Worm (Caenorhabditis elegans) whole organism, L2 larva: ENCODE data around the gene frm-10.

Experiments
- C34F6.9 ChIP-seq: fragments of 150-350 bp; optimal IDR thresholded peaks from 2 replicates; lab custom pipeline; 2014; ENCODE audit warnings: missing biosample characterization, missing genetic modification characterization
- R02D3.7 ChIP-seq: fragments of 150-350 bp; optimal IDR thresholded peaks from 2 replicates; lab custom pipeline; 2014; ENCODE audit warnings: missing biosample characterization, missing genetic modification characterization
- Y55F3AM.14 ChIP-seq: fragments of 200-800 bp; sonication (Bioruptor generic); optimal IDR thresholded peaks from 2 replicates; lab custom pipeline; 2018; ENCODE audit warnings: mild to moderate bottlenecking, missing genetic modification characterization, missing compliant biosample characterization
- alr-1 ChIP-seq: fragments of 150-350 bp; optimal IDR thresholded peaks from 2 replicates; lab custom pipeline; 2014; ENCODE audit warnings: missing biosample characterization, missing genetic modification characterization
- aly-2 ChIP-seq: fragments of 150-350 bp; optimal IDR thresholded peaks from 2 replicates; lab custom pipeline; 2014; ENCODE audit warnings: missing biosample characterization, missing genetic modification characterization
- ama-1 ChIP-seq: fragments of 150-350 bp; optimal IDR thresholded peaks from 2 replicates; lab custom pipeline; 2018; ENCODE audit warnings: inconsistent platforms
- blmp-1 ChIP-seq: sonication (generic microtip); optimal IDR thresholded peaks from 2 replicates; lab custom pipeline; 2017; ENCODE audit warnings: missing genetic modification characterization, mild to moderate bottlenecking, missing compliant biosample characterization, antibody characterized with exemption, moderate library complexity; ENCODE audit not compliant: insufficient read depth
- dmd-4 ChIP-seq: sonication (generic microtip); optimal IDR thresholded peaks from 2 replicates; lab custom pipeline; 2017; ENCODE audit warnings: missing biosample characterization, missing genetic modification characterization
- egl-27 ChIP-seq: sonication (generic microtip); optimal IDR thresholded peaks from 3 replicates; lab custom pipeline; 2017; ENCODE audit warnings: missing biosample characterization, missing genetic modification reagents, missing genetic modification characterization
- elt-3 ChIP-seq: sonication (generic microtip); optimal IDR thresholded peaks from 2 replicates; lab custom pipeline; 2017; ENCODE audit warnings: missing biosample characterization, missing genetic modification characterization
- fos-1 ChIP-seq: fragments of 150-350 bp; optimal IDR thresholded peaks from 2 replicates; lab custom pipeline; 2014; ENCODE audit warnings: missing biosample characterization, missing genetic modification characterization
- lin-11 ChIP-seq: fragments of 150-350 bp; sonication (generic microtip); optimal IDR thresholded peaks from 2 replicates; lab custom pipeline; 2014; ENCODE audit warnings: missing biosample characterization, missing genetic modification characterization, inconsistent platforms, mixed read lengths
- lin-13 ChIP-seq: fragments of 150-350 bp; optimal IDR thresholded peaks from 2 replicates; lab custom pipeline; 2014; ENCODE audit warnings: missing biosample characterization, missing genetic modification reagents, missing genetic modification characterization
- lin-39 ChIP-seq: fragments of 150-350 bp; optimal IDR thresholded peaks from 2 replicates; lab custom pipeline; 2014; ENCODE audit warnings: missing biosample characterization, missing genetic modification reagents, missing genetic modification characterization
- lsy-2 ChIP-seq, 2 experiments: fragments of 150-350 bp in 1 of 2; sonication (generic microtip) in 1 of 2; optimal IDR thresholded peaks; 2 replicates each; lab custom pipeline; 2014 to 2017; ENCODE audit warnings: missing biosample characterization in 2 of 2, missing genetic modification characterization in 2 of 2
- mab-5 ChIP-seq: fragments of 150-350 bp; optimal IDR thresholded peaks from 2 replicates; lab custom pipeline; 2014; ENCODE audit warnings: missing biosample characterization, missing genetic modification characterization
- mdl-1 ChIP-seq, 2 experiments: fragments of 150-350 bp in 1 of 2; sonication (generic microtip) in 1 of 2; optimal IDR thresholded peaks; 2 replicates each; lab custom pipeline; 2017; ENCODE audit warnings: missing biosample characterization in 2 of 2, missing genetic modification characterization in 2 of 2
- nhr-10 ChIP-seq: sonication (generic microtip); optimal IDR thresholded peaks from 2 replicates; lab custom pipeline; 2017; ENCODE audit warnings: missing biosample characterization, missing genetic modification characterization
- nhr-11 ChIP-seq: fragments of 150-350 bp; optimal IDR thresholded peaks from 2 replicates; lab custom pipeline; 2014; ENCODE audit warnings: missing biosample characterization, missing genetic modification characterization
- nhr-129 ChIP-seq: fragments of 150-350 bp; optimal IDR thresholded peaks from 2 replicates; lab custom pipeline; 2014; ENCODE audit warnings: missing biosample characterization, missing genetic modification characterization
- nhr-21 ChIP-seq: fragments of 150-350 bp; optimal IDR thresholded peaks from 2 replicates; lab custom pipeline; 2014; ENCODE audit warnings: missing biosample characterization, missing genetic modification characterization
- nhr-23 ChIP-seq: fragments of 150-350 bp; optimal IDR thresholded peaks from 2 replicates; lab custom pipeline; 2014; ENCODE audit warnings: missing biosample characterization, missing genetic modification reagents, missing genetic modification characterization
- nhr-237 ChIP-seq: fragments of 150-350 bp; optimal IDR thresholded peaks from 2 replicates; lab custom pipeline; 2014; ENCODE audit warnings: missing biosample characterization, missing genetic modification characterization
- nhr-25 ChIP-seq: fragments of 150-350 bp; sonication (generic microtip); optimal IDR thresholded peaks from 3 replicates; lab custom pipeline; 2014; ENCODE audit warnings: missing biosample characterization, missing genetic modification characterization
- nhr-6 ChIP-seq: fragments of 150-350 bp; optimal IDR thresholded peaks from 2 replicates; lab custom pipeline; 2014; ENCODE audit warnings: missing biosample characterization, missing genetic modification characterization
- nhr-77 ChIP-seq: fragments of 150-350 bp; optimal IDR thresholded peaks from 2 replicates; lab custom pipeline; 2014; ENCODE audit warnings: missing biosample characterization, missing genetic modification characterization
- sem-4 ChIP-seq: fragments of 150-350 bp; optimal IDR thresholded peaks from 2 replicates; lab custom pipeline; 2014; ENCODE audit warnings: missing biosample characterization, missing genetic modification reagents, missing genetic modification characterization
- sma-3 ChIP-seq: sonication (generic microtip); optimal IDR thresholded peaks from 2 replicates; lab custom pipeline; 2016; ENCODE audit warnings: missing genetic modification reagents, missing genetic modification characterization, missing compliant biosample characterization
- sma-9 ChIP-seq, 2 experiments: fragments of 150-350 bp in 1 of 2; sonication (generic microtip) in 1 of 2; optimal IDR thresholded peaks; 2 replicates each; lab custom pipeline; 2014 to 2016; ENCODE audit warnings: missing genetic modification characterization in 2 of 2, mild to moderate bottlenecking in 1 of 2, missing biosample characterization in 1 of 2, missing compliant biosample characterization in 1 of 2, missing genetic modification reagents in 1 of 2, moderate library complexity in 1 of 2
- unc-39 ChIP-seq: fragments of 150-350 bp; optimal IDR thresholded peaks from 2 replicates; lab custom pipeline; 2014; ENCODE audit warnings: missing biosample characterization, missing genetic modification characterization
- zag-1 ChIP-seq: fragments of 150-350 bp; optimal IDR thresholded peaks from 2 replicates; lab custom pipeline; 2014; ENCODE audit warnings: missing biosample characterization, missing genetic modification characterization
- ztf-1 ChIP-seq: fragments of 200-800 bp; sonication (Bioruptor generic); conservative IDR thresholded peaks from 2 replicates; pipeline ENCODE4 v1.3.6; 2022; ENCODE audit warnings: missing genetic modification characterization, missing compliant biosample characterization
- ztf-4 ChIP-seq: fragments of 150-350 bp; optimal IDR thresholded peaks from 2 replicates; lab custom pipeline; 2014; ENCODE audit warnings: missing biosample characterization, missing genetic modification characterization

Gene frm-10

ce11 chrV:13468190-13468765 is 5.3 kb downstream of the frm-10 start, which contains the start of the genes F25H9.6 and F25H9.7 (continued):
- TF ChIP-seq blmp-1 (tag; lab: Kevin White, UChicago) (peak; percentile 38), nhr-77 (tag; lab: Kevin White, UChicago) (no peak), nhr-25 (tag; lab: Kevin White, UChicago) (no peak), nhr-23 (tag; lab: Kevin White, UChicago) (no peak), lin-39 (tag; lab: Kevin White, UChicago) (no peak), nhr-10 (tag; lab: Kevin White, UChicago) (no peak), unc-39 (tag; lab: Kevin White, UChicago) (no peak), elt-3 (tag; lab: Kevin White, UChicago) (no peak), sma-9 (GFP tag; optimal IDR thresholded peaks at IDR 0.05; lab: Kevin White, UChicago) (peak; percentile 94), sma-9 (tag; optimal IDR thresholded peaks at IDR 0.05; lab: Kevin White, UChicago) (no peak), lin-11 (tag; lab: Kevin White, UChicago) (peak; percentile 22), nhr-6 (tag; lab: Kevin White, UChicago) (no peak), ama-1 (lab: Kevin White, UChicago) (peak; percentile 9), Y55F3AM.14 (GFP tag; lab: Kevin White, UChicago) (peak; percentile 51), egl-27 (tag; lab: Kevin White, UChicago) (peak; percentile 85)

ce11 chrV:13472062-13472461 is 9.1 kb downstream of the frm-10 start:
- TF ChIP-seq lin-11 (tag; lab: Kevin White, UChicago) (no peak), nhr-237 (tag; lab: Kevin White, UChicago) (no peak), dmd-4 (tag; lab: Kevin White, UChicago) (no peak), sem-4 (tag; lab: Kevin White, UChicago) (no peak), R02D3.7 (tag; lab: Kevin White, UChicago) (no peak), aly-2 (tag; lab: Kevin White, UChicago) (no peak), sma-9 (GFP tag; optimal IDR thresholded peaks at IDR 0.05; lab: Kevin White, UChicago) (peak; percentile 19), sma-9 (tag; optimal IDR thresholded peaks at IDR 0.05; lab: Kevin White, UChicago) (no peak), elt-3 (tag; lab: Kevin White, UChicago) (no peak), nhr-77 (tag; lab: Kevin White, UChicago) (no peak), nhr-129 (peak; percentile 10), nhr-11 (tag; lab: Kevin White, UChicago) (no peak), lsy-2 (tag; optimal IDR thresholded peaks at IDR 0.05; lab: Kevin White, UChicago) (no peak), alr-1 (tag; lab: Kevin White, UChicago) (no peak), nhr-21 (tag; lab: Kevin White, UChicago) (no peak), C34F6.9 (tag; lab: Kevin White, UChicago) (peak; percentile 25), mdl-1 (tag; optimal IDR thresholded peaks at IDR 0.05; lab: Kevin White, UChicago) (no peak), ama-1 (lab: Kevin White, UChicago) (no peak)

ce11 chrV:13473467-13473866 is 10.5 kb downstream of the frm-10 start, which contains the start of gene T10G3.1:
Gene T10G3.1 (minus strand): TSS chrV:13473679.
- TF ChIP-seq mab-5 (tag; lab: Kevin White, UChicago) (peak; percentile 8), fos-1 (tag; lab: Kevin White, UChicago) (no peak), R02D3.7 (tag; lab: Kevin White, UChicago) (no peak), nhr-129 (peak; percentile 62), lsy-2 (tag; optimal IDR thresholded peaks at IDR 0.05; lab: Kevin White, UChicago) (peak in 1 of 2 experiments; percentile 27)

ce11 chrV:13476350-13476749 is 13.3 kb downstream of the frm-10 start, which contains the start of gene T10G3.8:
Gene T10G3.8 (minus strand): TSS chrV:13476450.
- no peak for TF ChIP-seq lin-13 (GFP tag; lab: Kevin White, UChicago)
- TF ChIP-seq R02D3.7 (tag; lab: Kevin White, UChicago): no peak
- TF ChIP-seq ztf-1: no peak
- TF ChIP-seq ztf-4 (tag; lab: Kevin White, UChicago): no peak
- TF ChIP-seq egl-27 (tag; lab: Kevin White, UChicago): no peak
- no peak for TF ChIP-seq nhr-11 (tag; lab: Kevin White, UChicago)
- no peak for TF ChIP-seq lsy-2 (tag; optimal IDR thresholded peaks at IDR 0.05; lab: Kevin White, UChicago)
- no peak for TF ChIP-seq nhr-21 (tag; lab: Kevin White, UChicago)
- TF ChIP-seq zag-1 (tag; lab: Kevin White, UChicago): no peak
- TF ChIP-seq Y55F3AM.14 (GFP tag; lab: Kevin White, UChicago): no peak
- TF ChIP-seq sma-3 (GFP tag; lab: Kevin White, UChicago): no peak
